Worm (Caenorhabditis elegans): ENCODE measurements around the gene F13D2.1.

DNA sequence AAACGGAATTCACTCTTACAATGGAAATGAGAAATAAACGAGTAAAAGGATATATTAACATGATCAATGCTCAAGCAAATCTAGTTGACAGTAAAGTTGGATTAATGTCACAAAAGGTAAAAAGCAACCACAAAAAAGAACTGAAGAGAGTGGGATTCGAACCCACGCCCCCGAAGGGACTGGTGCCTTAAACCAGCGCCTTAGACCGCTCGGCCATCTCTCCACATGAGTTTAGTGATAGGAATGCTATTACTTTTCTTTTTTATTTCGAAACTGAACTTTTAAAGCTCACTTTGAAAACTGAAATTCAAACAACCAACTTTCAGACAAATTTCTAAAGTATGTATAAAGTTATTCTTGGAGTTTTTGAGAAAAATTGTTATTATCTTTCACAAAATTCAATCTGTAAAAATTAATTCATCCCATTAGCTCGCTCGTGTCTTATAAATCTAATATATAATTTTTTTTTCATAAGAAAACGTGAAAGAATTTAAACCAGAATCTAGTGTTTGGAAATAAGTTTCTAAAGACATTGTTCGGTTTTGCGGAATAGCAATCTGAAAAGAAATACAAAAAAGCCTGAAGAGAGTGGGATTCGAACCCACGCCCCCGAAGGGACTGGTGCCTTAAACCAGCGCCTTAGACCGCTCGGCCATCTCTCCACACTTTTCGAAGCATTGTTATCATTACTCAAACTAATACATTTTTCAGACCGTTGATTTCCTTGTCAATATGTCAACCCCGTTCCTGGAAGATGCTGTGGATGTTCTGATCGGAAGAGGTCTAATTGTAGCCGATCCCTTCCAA lies 26.4 kb downstream of the F13D2.1 start:
- TF ChIP-seq ceh-28 (tag; optimal IDR thresholded peaks at IDR 0.05) = no peak
- TF ChIP-seq ztf-11 (tag; optimal IDR thresholded peaks at IDR 0.05) = no peak
- TF ChIP-seq nhr-28 (tag; optimal IDR thresholded peaks at IDR 0.05) = no peak
- no peak for TF ChIP-seq elt-1 (tag; optimal IDR thresholded peaks at IDR 0.05)
- no peak for TF ChIP-seq nhr-25 (tag; optimal IDR thresholded peaks at IDR 0.05)
- no peak for TF ChIP-seq R02D3.7 (tag; optimal IDR thresholded peaks at IDR 0.05)
- no peak for TF ChIP-seq nhr-12 (tag; optimal IDR thresholded peaks at IDR 0.05)
- no peak for TF ChIP-seq nhr-237 (tag; optimal IDR thresholded peaks at IDR 0.05)

Data from whole organism, L3 larva.